Worm (Caenorhabditis elegans): ENCODE measurements around the gene eat-17.

DNA sequence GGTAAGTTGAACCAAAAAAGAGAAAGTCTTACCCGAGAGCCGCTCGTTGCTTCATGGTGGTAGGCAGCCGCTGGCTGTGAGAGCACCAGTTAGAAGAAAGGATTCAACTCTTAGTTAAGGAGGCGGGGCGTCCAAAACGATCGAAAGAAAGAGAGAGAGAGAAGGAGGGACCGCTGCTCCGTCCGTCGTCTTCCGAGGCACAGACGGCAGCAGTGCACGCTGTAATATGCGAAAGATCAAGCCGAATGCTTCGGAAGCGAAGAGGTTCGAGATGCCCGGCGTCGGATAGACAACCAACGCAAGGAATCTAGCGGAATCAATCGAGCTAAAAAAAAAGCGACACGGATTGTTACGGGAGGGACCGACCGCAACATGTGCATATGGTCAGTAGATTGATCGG lies 27.4 kb downstream of the eat-17 start, which contains the start of gene let-2:
- TF ChIP-seq ceh-100 (GFP tag; IDR thresholded peaks at IDR 0.05) (no peak), dpl-1 (GFP tag; optimal IDR thresholded peaks at IDR 0.05) (no peak), him-1 (tag; optimal IDR thresholded peaks at IDR 0.05) (no peak), unc-62 (GFP tag; optimal IDR thresholded peaks at IDR 0.05) (no peak), unc-130 (GFP tag; optimal IDR thresholded peaks at IDR 0.05) (no peak), nfyb-1 (GFP tag; IDR thresholded peaks at IDR 0.05) (no peak), F39B2.1 (GFP tag; IDR thresholded peaks at IDR 0.05) (no peak), madf-10 (tag; optimal IDR thresholded peaks at IDR 0.05) (no peak), aptf-3 (GFP tag; IDR thresholded peaks at IDR 0.05) (no peak), lin-54 (GFP tag; optimal IDR thresholded peaks at IDR 0.05) (no peak), ama-1 (optimal IDR thresholded peaks at IDR 0.05) (no peak), ama-1 (GFP tag; optimal IDR thresholded peaks at IDR 0.05) (no peak)
